Fruit fly (Drosophila melanogaster): ENCODE measurements around the gene CG31705.

CG31705 gene

dm6 chr2L:11528129-11528589, at the start of gene CG31705:
CG31705 (minus strand) TSS chr2L:11528205.
- TF ChIP-seq Dll (optimal IDR thresholded peaks at IDR 0.05), result no peak
- no peak for TF ChIP-seq pan (optimal IDR thresholded peaks at IDR 0.05)
- TF ChIP-seq EcR (GFP tag; optimal IDR thresholded peaks at IDR 0.05), result no peak
- no peak for TF ChIP-seq psq (optimal IDR thresholded peaks at IDR 0.05)
- no peak for TF ChIP-seq usp (GFP tag; optimal IDR thresholded peaks at IDR 0.05)
- no peak for TF ChIP-seq CG8478 (optimal IDR thresholded peaks at IDR 0.05)

dm6 chr2L:11553825-11554224, 25.8 kb upstream of the CG31705 start:
- TF ChIP-seq CG8478 (optimal IDR thresholded peaks at IDR 0.05), result no peak

- no peak for TF ChIP-seq EcR (GFP tag; optimal IDR thresholded peaks at IDR 0.05)
- TF ChIP-seq pan (optimal IDR thresholded peaks at IDR 0.05), result no peak
- TF ChIP-seq Dll (optimal IDR thresholded peaks at IDR 0.05), result no peak
- no peak for TF ChIP-seq usp (GFP tag; optimal IDR thresholded peaks at IDR 0.05)
- no peak for TF ChIP-seq psq (optimal IDR thresholded peaks at IDR 0.05)
These were observed 7.8 kb upstream of the CG31705 start, which contains the start of gene CG43438 for dm6 chr2L:11535845-11536244. CG43438 (plus strand) TSS chr2L:11536145.

- no peak for TF ChIP-seq Dll (optimal IDR thresholded peaks at IDR 0.05)
- TF ChIP-seq pan (optimal IDR thresholded peaks at IDR 0.05), result no peak
- TF ChIP-seq psq (optimal IDR thresholded peaks at IDR 0.05), result no peak
- no peak for TF ChIP-seq CG8478 (optimal IDR thresholded peaks at IDR 0.05)
- no peak for TF ChIP-seq usp (GFP tag; optimal IDR thresholded peaks at IDR 0.05)
- no peak for TF ChIP-seq EcR (GFP tag; optimal IDR thresholded peaks at IDR 0.05)
These were observed 3.5 kb upstream of the CG31705 start, which contains the start of gene CG34162 for dm6 chr2L:11531520-11531919. CG34162 (plus strand) TSS chr2L:11531820.

- TF ChIP-seq Dll (optimal IDR thresholded peaks at IDR 0.05), result no peak
- TF ChIP-seq usp (GFP tag; optimal IDR thresholded peaks at IDR 0.05), result no peak
- TF ChIP-seq CG8478 (optimal IDR thresholded peaks at IDR 0.05), result no peak
- TF ChIP-seq psq (optimal IDR thresholded peaks at IDR 0.05), result no peak
- no peak for TF ChIP-seq EcR (GFP tag; optimal IDR thresholded peaks at IDR 0.05)
- TF ChIP-seq pan (optimal IDR thresholded peaks at IDR 0.05), result no peak
These were observed 2.9 kb upstream of the CG31705 start, which contains the start of gene CG31706 for dm6 chr2L:11530952-11531351. CG31706 (minus strand) TSS chr2L:11531052.

dm6 chr2L:11522676-11523075, 5.3 kb downstream of the CG31705 start, which contains the start of gene CG43153:
CG43153 (minus strand) TSS chr2L:11522776.
- TF ChIP-seq CG8478 (optimal IDR thresholded peaks at IDR 0.05), result no peak
- no peak for TF ChIP-seq usp (GFP tag; optimal IDR thresholded peaks at IDR 0.05)
- no peak for TF ChIP-seq psq (optimal IDR thresholded peaks at IDR 0.05)
- no peak for TF ChIP-seq pan (optimal IDR thresholded peaks at IDR 0.05)
- TF ChIP-seq EcR (GFP tag; optimal IDR thresholded peaks at IDR 0.05), result no peak
- TF ChIP-seq Dll (optimal IDR thresholded peaks at IDR 0.05), result no peak

dm6 chr2L:11521185-11521584, 6.8 kb downstream of the CG31705 start, which contains the start of gene CG14930:
CG14930 (minus strand) TSS chr2L:11521285.
- TF ChIP-seq EcR (GFP tag; optimal IDR thresholded peaks at IDR 0.05) (no peak), pan (optimal IDR thresholded peaks at IDR 0.05) (no peak), usp (GFP tag; optimal IDR thresholded peaks at IDR 0.05) (no peak), CG8478 (optimal IDR thresholded peaks at IDR 0.05) (no peak), psq (optimal IDR thresholded peaks at IDR 0.05) (no peak), Dll (optimal IDR thresholded peaks at IDR 0.05) (no peak)

- TF ChIP-seq EcR (GFP tag; optimal IDR thresholded peaks at IDR 0.05) (no peak), Dll (optimal IDR thresholded peaks at IDR 0.05) (no peak), psq (optimal IDR thresholded peaks at IDR 0.05) (no peak), usp (GFP tag; optimal IDR thresholded peaks at IDR 0.05) (no peak), CG8478 (optimal IDR thresholded peaks at IDR 0.05) (no peak), pan (optimal IDR thresholded peaks at IDR 0.05) (no peak)
These were observed 8.5 kb downstream of the CG31705 start, which contains the start of gene CG14929 for dm6 chr2L:11519532-11519931. CG14929 (plus strand) TSS chr2L:11519832.

dm6 chr2L:11516526-11517441, 11.2 kb downstream of the CG31705 start, which contains the start of the genes Dlg5 and CG4970:
Dlg5 (minus strand) TSS chr2L:11517081.
CG4970 (plus strand) TSS chr2L:11517391.
- TF ChIP-seq Dll (optimal IDR thresholded peaks at IDR 0.05) (no peak), usp (GFP tag; optimal IDR thresholded peaks at IDR 0.05) (no peak), CG8478 (optimal IDR thresholded peaks at IDR 0.05) (peak; percentile 87), psq (optimal IDR thresholded peaks at IDR 0.05) (no peak), pan (optimal IDR thresholded peaks at IDR 0.05) (no peak)

- TF ChIP-seq pan (optimal IDR thresholded peaks at IDR 0.05) (no peak), Dll (optimal IDR thresholded peaks at IDR 0.05) (peak; percentile 22)
These were observed 23.0 kb downstream of the CG31705 start for dm6 chr2L:11504896-11505569.

dm6 chr2L:11502698-11503097, 25.3 kb downstream of the CG31705 start:
- TF ChIP-seq usp (GFP tag; optimal IDR thresholded peaks at IDR 0.05) (no peak), CG8478 (optimal IDR thresholded peaks at IDR 0.05) (no peak), psq (optimal IDR thresholded peaks at IDR 0.05) (no peak), pan (optimal IDR thresholded peaks at IDR 0.05) (no peak), Dll (optimal IDR thresholded peaks at IDR 0.05) (no peak), EcR (GFP tag; optimal IDR thresholded peaks at IDR 0.05) (no peak)

Data from whole organism.